Fruit fly (Drosophila melanogaster) whole organism, wandering third instar larva: ENCODE data around the gene Nubp1.

Experiments used
- foxo ChIP-seq, 2 experiments: fragments of 200-800 bp; sonication (Bioruptor generic); optimal IDR thresholded peaks; 2 replicates in 1 of 2; 3 replicates in 1 of 2; lab custom pipeline; 2016 to 2017; ENCODE audit warnings: missing biosample characterization in 2 of 2, missing genetic modification characterization in 2 of 2
- psq ChIP-seq: fragments of 200-800 bp; sonication (Bioruptor generic); optimal IDR thresholded peaks from 3 replicates; lab custom pipeline; 2017; ENCODE audit warnings: missing biosample characterization, mild to moderate bottlenecking, missing genetic modification characterization, moderate library complexity

DNA sequence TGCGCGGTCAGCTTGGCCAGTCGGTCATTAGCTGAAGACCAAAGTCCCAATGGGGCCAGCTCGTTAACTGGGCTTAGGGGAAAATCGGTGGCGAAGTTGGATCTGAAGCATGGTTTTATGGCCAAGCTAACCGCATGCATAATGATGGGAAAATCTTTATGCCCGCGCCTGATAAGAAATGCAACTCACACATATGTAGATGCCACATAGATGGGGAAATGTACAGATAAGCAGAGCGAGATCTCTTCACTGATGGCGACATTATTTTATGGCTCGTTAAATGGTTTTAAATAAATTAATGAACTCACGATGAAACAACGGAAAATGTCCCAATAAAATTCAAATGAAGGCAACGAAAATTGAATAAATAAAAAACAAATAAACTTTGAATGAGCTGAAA, 20.5 kb upstream of the Nubp1 start:
- TF ChIP-seq psq (no peak), foxo (GFP tag; optimal IDR thresholded peaks at IDR 0.05; lab: Kevin White, UChicago) (no peak)
